Worm (Caenorhabditis elegans) whole organism, L1 larva: Measurements from ENCODE around the gene srw-15.

Experiments used
- lir-3 ChIP-seq: sonication (generic microtip); optimal IDR thresholded peaks from 2 replicates; lab custom pipeline; 2016; ENCODE audit warnings: mild to moderate bottlenecking, missing genetic modification characterization, moderate library complexity, missing compliant biosample characterization; ENCODE audit not compliant: poor library complexity
- unc-62 ChIP-seq: fragments of 150-350 bp; optimal IDR thresholded peaks from 2 replicates; lab custom pipeline; 2014; ENCODE audit warnings: missing biosample characterization, missing genetic modification reagents, missing genetic modification characterization

DNA sequence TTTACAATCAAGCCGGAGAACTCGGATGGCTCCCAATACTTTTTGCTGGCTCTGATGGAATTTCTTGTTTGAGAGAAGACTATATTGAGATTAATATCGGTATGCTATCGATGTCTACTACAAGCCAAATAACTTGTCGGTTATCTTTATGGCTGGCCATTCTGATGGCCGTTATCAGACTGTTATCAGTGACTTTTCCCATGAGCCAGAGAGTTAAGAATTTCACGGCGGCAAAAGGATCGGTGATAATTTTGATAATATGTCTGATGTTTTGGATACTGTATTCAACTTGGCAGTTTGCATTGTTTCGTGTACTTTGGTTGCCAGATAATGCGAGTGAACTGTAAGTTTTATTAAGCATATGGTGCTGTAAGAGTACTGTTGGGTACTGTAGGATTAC, 4.1 kb upstream of the srw-15 start:
- TF ChIP-seq unc-62 (GFP tag; lab: Kevin White, UChicago) (no peak), lir-3 (tag; lab: Kevin White, UChicago) (no peak)
